Fruit fly (Drosophila melanogaster): Measurements from ENCODE around the gene CG3225.
A peak's percentile ranks its signal among the peaks of the same experiment; 100 is the strongest.

CG3225 gene

dm6 chr2L:4821319-4821717 is 3.3 kb upstream of the CG3225 start (continued):
- peak; percentile 30 for TF ChIP-seq CG30020 (tag; optimal IDR thresholded peaks at IDR 0.05)
- peak; percentile 58 for TF ChIP-seq corto (GFP tag; optimal IDR thresholded peaks at IDR 0.05)
- no peak for TF ChIP-seq fd64A (GFP tag; optimal IDR thresholded peaks at IDR 0.05)
- no peak for TF ChIP-seq Usf (GFP tag; optimal IDR thresholded peaks at IDR 0.05)
- TF ChIP-seq CG9932 (GFP tag; IDR thresholded peaks at IDR 0.05), result peak; percentile 73
- TF ChIP-seq NfI (GFP tag; optimal IDR thresholded peaks at IDR 0.05), result peak; percentile 70
- peak; percentile 14 for TF ChIP-seq ERR (GFP tag; optimal IDR thresholded peaks at IDR 0.05)
- TF ChIP-seq CG31365 (tag; optimal IDR thresholded peaks at IDR 0.05), result no peak
- TF ChIP-seq sd (tag; optimal IDR thresholded peaks at IDR 0.05), result peak; percentile 27
- TF ChIP-seq CG14710 (tag; optimal IDR thresholded peaks at IDR 0.05), result peak; percentile 42
- peak; percentile 75 for TF ChIP-seq HHEX (GFP tag; optimal IDR thresholded peaks at IDR 0.05)
- no peak for TF ChIP-seq CG13287 (GFP tag; IDR thresholded peaks at IDR 0.05; ENCODE audit: partially characterized antibody)
- TF ChIP-seq peb (GFP tag; IDR thresholded peaks at IDR 0.05), result 0 out of 2 replicates have a peak, but pooled peaks have one; percentile 31
- TF ChIP-seq CG1024 (GFP tag; IDR thresholded peaks at IDR 0.05), result no peak
- TF ChIP-seq CG10565 (GFP tag; optimal IDR thresholded peaks at IDR 0.05), result no peak
- TF ChIP-seq lola (GFP tag; optimal IDR thresholded peaks at IDR 0.05), result peak in 1 of 3 experiments; percentile 57
- TF ChIP-seq Dad (GFP tag; optimal IDR thresholded peaks at IDR 0.05), result no peak
- no peak for TF ChIP-seq ato (GFP tag; IDR thresholded peaks at IDR 0.05; ENCODE audit: partially characterized antibody)
- TF ChIP-seq CG17328 (GFP tag; IDR thresholded peaks at IDR 0.05), result peak; percentile 35; the same call in 1 of the 2 replicates
- peak; percentile 78 for TF ChIP-seq grau (tag; optimal IDR thresholded peaks at IDR 0.05)
- peak; percentile 41 for TF ChIP-seq CG4854 (GFP tag; optimal IDR thresholded peaks at IDR 0.05)
- no peak for TF ChIP-seq vnd (GFP tag; IDR thresholded peaks at IDR 0.05; ENCODE audit: partially characterized antibody)
- TF ChIP-seq CG16815 (GFP tag; optimal IDR thresholded peaks at IDR 0.05), result peak; percentile 42
- TF ChIP-seq CG11247 (GFP tag; IDR thresholded peaks at IDR 0.05), result peak; percentile 72
- TF ChIP-seq z (GFP tag; IDR thresholded peaks at IDR 0.05), result no peak
- peak; percentile 23 for TF ChIP-seq CG12942 (GFP tag; optimal IDR thresholded peaks at IDR 0.05)
- TF ChIP-seq CG14965 (GFP tag; optimal IDR thresholded peaks at IDR 0.05; ENCODE audit: borderline replicate concordance), result no peak
- peak; percentile 55; the same call in 1 of the 3 replicates for TF ChIP-seq Mrtf (GFP tag; IDR thresholded peaks at IDR 0.05)
- TF ChIP-seq pfk (GFP tag; optimal IDR thresholded peaks at IDR 0.05), result no peak
- no peak for TF ChIP-seq CG9797 (GFP tag; optimal IDR thresholded peaks at IDR 0.05)
- TF ChIP-seq Hr3 (GFP tag; optimal IDR thresholded peaks at IDR 0.05), result peak; percentile 42
- peak; percentile 36 for TF ChIP-seq kah (GFP tag; optimal IDR thresholded peaks at IDR 0.05)
- peak; percentile 39 for TF ChIP-seq CG10366 (GFP tag; IDR thresholded peaks at IDR 0.05)
- TF ChIP-seq Abd-B (GFP tag; optimal IDR thresholded peaks at IDR 0.05), result peak; percentile 51
- no peak for TF ChIP-seq D (optimal IDR thresholded peaks at IDR 0.05)
- peak; percentile 60 for TF ChIP-seq D (GFP tag; optimal IDR thresholded peaks at IDR 0.05)
- peak; percentile 50 for TF ChIP-seq CG6813 (GFP tag; optimal IDR thresholded peaks at IDR 0.05)
- no peak for TF ChIP-seq CG33557 (GFP tag; optimal IDR thresholded peaks at IDR 0.05)
- TF ChIP-seq cato (GFP tag; optimal IDR thresholded peaks at IDR 0.05; ENCODE audit: borderline replicate concordance), result no peak
- TF ChIP-seq CG11456 (GFP tag; IDR thresholded peaks at IDR 0.05), result peak; percentile 74
- TF ChIP-seq slou (GFP tag; optimal IDR thresholded peaks at IDR 0.05), result peak; percentile 58
- no peak for TF ChIP-seq ab (GFP tag; optimal IDR thresholded peaks at IDR 0.05)
- no peak for TF ChIP-seq fd102C (GFP tag; optimal IDR thresholded peaks at IDR 0.05)
- peak; percentile 90 for TF ChIP-seq CG2678 (tag; optimal IDR thresholded peaks at IDR 0.05)
- no peak for TF ChIP-seq Hmx (GFP tag; optimal IDR thresholded peaks at IDR 0.05)
- no peak for TF ChIP-seq BEAF-32 (GFP tag; optimal IDR thresholded peaks at IDR 0.05)
- peak; percentile 31 for TF ChIP-seq Fer2 (tag; optimal IDR thresholded peaks at IDR 0.05)
- TF ChIP-seq CG17186 (GFP tag; optimal IDR thresholded peaks at IDR 0.05), result no peak
- peak; percentile 6 for TF ChIP-seq CG17829 (tag; optimal IDR thresholded peaks at IDR 0.05)
- no peak for TF ChIP-seq en (GFP tag; optimal IDR thresholded peaks at IDR 0.05)

All from whole organism, embryonic.